Fruit fly (Drosophila melanogaster) whole organism, embryonic: Measurements from ENCODE around the gene nop5.

Experiments
- Atf3 ChIP-seq: fragments of 200-800 bp; sonication (Bioruptor generic); optimal IDR thresholded peaks from 3 replicates; lab custom pipeline; 2016; ENCODE audit warnings: missing biosample characterization, missing genetic modification characterization
- CG10209 ChIP-seq: fragments of 200-800 bp; sonication (Bioruptor generic); optimal IDR thresholded peaks from 3 replicates; lab custom pipeline; 2017; ENCODE audit warnings: missing biosample characterization, mild to moderate bottlenecking, missing genetic modification characterization, missing genetic modification reagents
- CG10321 ChIP-seq: fragments of 200-800 bp; sonication (Bioruptor generic); IDR thresholded peaks from 2 replicates; pipeline ENCODE4 v1.3.6; 2022; ENCODE audit warnings: missing biosample characterization, missing genetic modification characterization
- CG10431 ChIP-seq: fragments of 200-800 bp; sonication (Bioruptor generic); optimal IDR thresholded peaks from 3 replicates; lab custom pipeline; 2018; ENCODE audit warnings: missing biosample characterization, mild to moderate bottlenecking, missing genetic modification characterization
- CG11247 ChIP-seq: fragments of 200-800 bp; sonication (Bioruptor generic); IDR thresholded peaks from 2 replicates; pipeline ENCODE4 v1.3.6; 2022; ENCODE audit warnings: missing biosample characterization, missing genetic modification characterization
- CG1233 ChIP-seq: fragments of 200-800 bp; sonication (Bioruptor generic); optimal IDR thresholded peaks from 4 replicates; lab custom pipeline; 2018; ENCODE audit warnings: missing biosample characterization, mild to moderate bottlenecking, missing genetic modification characterization
- CG12769 ChIP-seq: fragments of 200-800 bp; sonication (Bioruptor generic); optimal IDR thresholded peaks from 2 replicates; lab custom pipeline; 2019; ENCODE audit warnings: missing biosample characterization, mild to moderate bottlenecking, missing genetic modification characterization, moderate library complexity
- CG13296 ChIP-seq: fragments of 200-800 bp; sonication (Bioruptor generic); optimal IDR thresholded peaks from 3 replicates; lab custom pipeline; 2018; ENCODE audit warnings: missing biosample characterization, mild to moderate bottlenecking, missing genetic modification characterization
- CG13894 ChIP-seq: fragments of 200-800 bp; sonication (Bioruptor generic); optimal IDR thresholded peaks from 3 replicates; lab custom pipeline; 2018; ENCODE audit warnings: missing biosample characterization, mild to moderate bottlenecking, missing genetic modification characterization, moderate library complexity
- CG15073 ChIP-seq: fragments of 200-800 bp; sonication (Bioruptor generic); optimal IDR thresholded peaks from 2 replicates; lab custom pipeline; 2016; ENCODE audit warnings: missing biosample characterization, missing genetic modification characterization
- CG15479 ChIP-seq: fragments of 200-800 bp; sonication (Bioruptor generic); optimal IDR thresholded peaks from 3 replicates; lab custom pipeline; 2019; ENCODE audit warnings: missing biosample characterization, mild to moderate bottlenecking, missing genetic modification characterization, moderate library complexity
- CG16813 ChIP-seq: fragments of 200-800 bp; sonication (Bioruptor generic); IDR thresholded peaks from 3 replicates; pipeline ENCODE4 v1.3.6; 2022; ENCODE audit warnings: missing biosample characterization, missing genetic modification characterization; ENCODE audit not compliant: partially characterized antibody
- CG17385 ChIP-seq: fragments of 200-800 bp; sonication (Bioruptor generic); optimal IDR thresholded peaks from 3 replicates; lab custom pipeline; 2018; ENCODE audit warnings: missing biosample characterization, mild to moderate bottlenecking, missing genetic modification characterization
- CG17568 ChIP-seq: fragments of 200-800 bp; sonication (Bioruptor generic); optimal IDR thresholded peaks from 2 replicates; lab custom pipeline; 2018; ENCODE audit warnings: missing biosample characterization, mild to moderate bottlenecking, missing genetic modification characterization, moderate library complexity
- CG17912 ChIP-seq: fragments of 200-800 bp; sonication (Bioruptor generic); optimal IDR thresholded peaks from 2 replicates; lab custom pipeline; 2018; ENCODE audit warnings: missing biosample characterization, mild to moderate bottlenecking, missing genetic modification characterization
- CG2120 ChIP-seq: fragments of 200-800 bp; sonication (Bioruptor generic); optimal IDR thresholded peaks from 3 replicates; lab custom pipeline; 2016; ENCODE audit warnings: missing biosample characterization, missing genetic modification characterization
- CG2875 ChIP-seq: fragments of 200-800 bp; sonication (Bioruptor generic); optimal IDR thresholded peaks from 2 replicates; lab custom pipeline; 2017; ENCODE audit warnings: missing biosample characterization, mild to moderate bottlenecking, missing genetic modification characterization, missing genetic modification reagents
- CG30020 ChIP-seq: fragments of 200-800 bp; optimal IDR thresholded peaks from 2 replicates; lab custom pipeline; 2019; ENCODE audit warnings: missing biosample characterization, mild to moderate bottlenecking, missing genetic modification characterization, moderate library complexity
- CG34376 ChIP-seq: fragments of 200-800 bp; sonication (Bioruptor generic); optimal IDR thresholded peaks from 2 replicates; lab custom pipeline; 2018; ENCODE audit warnings: missing biosample characterization, mild to moderate bottlenecking, missing genetic modification characterization
- CG8290 ChIP-seq, 3 experiments: fragments of 200-800 bp; sonication (Bioruptor generic); optimal IDR thresholded peaks; 2 replicates each; lab custom pipeline; 2016 to 2019; ENCODE audit warnings: missing biosample characterization in 3 of 3, missing genetic modification characterization in 3 of 3, mild to moderate bottlenecking in 2 of 3, moderate library complexity in 1 of 3
- CG8765 ChIP-seq: fragments of 200-800 bp; sonication (Bioruptor generic); IDR thresholded peaks from 2 replicates; pipeline ENCODE4 v1.3.6; 2022; ENCODE audit warnings: missing biosample characterization, missing genetic modification characterization
- CG9215 ChIP-seq: fragments of 200-800 bp; sonication (Bioruptor generic); IDR thresholded peaks from 2 replicates; pipeline ENCODE4 v1.3.6; 2022; ENCODE audit warnings: missing biosample characterization, missing genetic modification characterization
- Dek ChIP-seq: fragments of 200-800 bp; sonication (Bioruptor generic); optimal IDR thresholded peaks from 3 replicates; lab custom pipeline; 2019; ENCODE audit warnings: missing biosample characterization, mild to moderate bottlenecking, missing genetic modification characterization, moderate library complexity
- Doc3 ChIP-seq: fragments of 200-800 bp; sonication (Bioruptor generic); IDR thresholded peaks from 3 replicates; pipeline ENCODE4 v1.3.6; 2022; ENCODE audit warnings: missing biosample characterization, missing genetic modification characterization; ENCODE audit not compliant: partially characterized antibody
- Elba2 ChIP-seq: fragments of 200-800 bp; sonication (Bioruptor generic); optimal IDR thresholded peaks from 3 replicates; lab custom pipeline; 2016; ENCODE audit warnings: missing biosample characterization, missing genetic modification characterization
- HHEX ChIP-seq: fragments of 200-800 bp; sonication (Bioruptor generic); optimal IDR thresholded peaks from 3 replicates; lab custom pipeline; 2017; ENCODE audit warnings: missing biosample characterization, mild to moderate bottlenecking, missing genetic modification characterization, missing genetic modification reagents
- Hmr ChIP-seq: fragments of 200-800 bp; sonication (Bioruptor generic); optimal IDR thresholded peaks from 3 replicates; lab custom pipeline; 2017; ENCODE audit warnings: mild to moderate bottlenecking, missing biosample characterization, missing genetic modification reagents, missing genetic modification characterization
- Hr39 ChIP-seq: fragments of >200 bp; optimal IDR thresholded peaks from 2 replicates; lab custom pipeline; 2017
- MBD-R2 ChIP-seq: fragments of 200-800 bp; sonication (Bioruptor generic); IDR thresholded peaks from 2 replicates; pipeline ENCODE4 v1.3.6; 2022; ENCODE audit warnings: missing biosample characterization, missing genetic modification characterization
- NC2β ChIP-seq: fragments of 200-800 bp; sonication (Bioruptor generic); optimal IDR thresholded peaks from 2 replicates; lab custom pipeline; 2016; ENCODE audit warnings: missing biosample characterization, missing genetic modification characterization
- Nf-YB ChIP-seq: fragments of 200-800 bp; sonication (Bioruptor generic); optimal IDR thresholded peaks from 3 replicates; lab custom pipeline; 2019; ENCODE audit warnings: missing biosample characterization, mild to moderate bottlenecking, missing genetic modification characterization, moderate library complexity
- Nf-YC ChIP-seq: fragments of 200-800 bp; optimal IDR thresholded peaks from 3 replicates; lab custom pipeline; 2019; ENCODE audit warnings: missing biosample characterization, mild to moderate bottlenecking, missing genetic modification characterization, moderate library complexity
- NfI ChIP-seq: fragments of 200-800 bp; sonication (Bioruptor generic); optimal IDR thresholded peaks from 3 replicates; lab custom pipeline; 2018; ENCODE audit warnings: missing biosample characterization, mild to moderate bottlenecking, missing genetic modification characterization, moderate library complexity
- bbx ChIP-seq: fragments of 200-800 bp; sonication (Bioruptor generic); IDR thresholded peaks from 2 replicates; pipeline ENCODE4 v1.3.6; 2022; ENCODE audit warnings: missing biosample characterization, missing genetic modification characterization; ENCODE audit not compliant: partially characterized antibody
- br ChIP-seq: fragments of >200 bp; optimal IDR thresholded peaks from 2 replicates; lab custom pipeline; 2017
- btn ChIP-seq: fragments of 200-800 bp; sonication (Bioruptor generic); optimal IDR thresholded peaks from 2 replicates; lab custom pipeline; 2016; ENCODE audit warnings: missing biosample characterization, missing genetic modification characterization
- cato ChIP-seq: fragments of 200-800 bp; sonication (Bioruptor generic); optimal IDR thresholded peaks from 2 replicates; lab custom pipeline; 2016; ENCODE audit warnings: missing biosample characterization, missing genetic modification characterization, borderline replicate concordance
- chm ChIP-seq: fragments of 200-800 bp; sonication (Bioruptor generic); IDR thresholded peaks from 2 replicates; pipeline ENCODE4 v1.3.6; 2022; ENCODE audit warnings: missing biosample characterization, missing genetic modification characterization
- crp ChIP-seq, 2 experiments: fragments of 200-800 bp; sonication (Bioruptor generic); optimal IDR thresholded peaks; 2 replicates in 1 of 2; 3 replicates in 1 of 2; lab custom pipeline; 2017; ENCODE audit warnings: missing biosample characterization in 2 of 2, missing genetic modification characterization in 2 of 2, mild to moderate bottlenecking in 1 of 2, moderate library complexity in 1 of 2
- cwo ChIP-seq: fragments of 200-800 bp; sonication (Bioruptor generic); optimal IDR thresholded peaks from 3 replicates; lab custom pipeline; 2017; ENCODE audit warnings: missing biosample characterization, missing genetic modification characterization, mild to moderate bottlenecking, moderate library complexity, missing genetic modification reagents
- dm ChIP-seq: fragments of 200-800 bp; sonication (Bioruptor generic); optimal IDR thresholded peaks from 3 replicates; lab custom pipeline; 2016; ENCODE audit warnings: missing biosample characterization, missing genetic modification characterization
- dmrt11E ChIP-seq: fragments of 200-800 bp; sonication (Bioruptor generic); optimal IDR thresholded peaks from 3 replicates; lab custom pipeline; 2018; ENCODE audit warnings: missing biosample characterization, mild to moderate bottlenecking, missing genetic modification characterization, moderate library complexity
- prd ChIP-seq, 3 experiments: fragments of >200 bp in 2 of 3; fragments of 200-800 bp in 1 of 3; sonication (Bioruptor generic) in 1 of 3; optimal IDR thresholded peaks in 2 of 3; IDR thresholded peaks in 1 of 3; 2 replicates in 2 of 3; 3 replicates in 1 of 3; pipeline versions ENCODE4 v1.3.6 to Lab custom; 2017 to 2022; ENCODE audit warnings: missing biosample characterization in 1 of 3, missing genetic modification characterization in 1 of 3
- psq ChIP-seq: fragments of 200-800 bp; sonication (Bioruptor generic); optimal IDR thresholded peaks from 2 replicates; lab custom pipeline; 2017; ENCODE audit warnings: missing biosample characterization, missing genetic modification characterization
- rib ChIP-seq: fragments of 200-800 bp; sonication (Bioruptor generic); IDR thresholded peaks from 2 replicates; pipeline ENCODE4 v1.3.6; 2022; ENCODE audit warnings: missing biosample characterization, missing genetic modification characterization
- row ChIP-seq: fragments of 200-800 bp; sonication (Bioruptor generic); IDR thresholded peaks from 3 replicates; pipeline ENCODE4 v1.3.6; 2022; ENCODE audit warnings: missing biosample characterization, missing genetic modification characterization
- salm ChIP-seq: fragments of 200-800 bp; sonication (Bioruptor generic); optimal IDR thresholded peaks from 2 replicates; lab custom pipeline; 2018; ENCODE audit warnings: missing biosample characterization, mild to moderate bottlenecking, missing genetic modification characterization
- scrt ChIP-seq: fragments of 200-800 bp; sonication (Bioruptor generic); optimal IDR thresholded peaks from 2 replicates; lab custom pipeline; 2018; ENCODE audit warnings: missing biosample characterization, mild to moderate bottlenecking, missing genetic modification characterization, moderate library complexity
- unpg ChIP-seq: fragments of 200-800 bp; sonication (Bioruptor generic); optimal IDR thresholded peaks from 3 replicates; lab custom pipeline; 2018; ENCODE audit warnings: missing biosample characterization, mild to moderate bottlenecking, missing genetic modification characterization, moderate library complexity

The nop5 gene

DNA sequence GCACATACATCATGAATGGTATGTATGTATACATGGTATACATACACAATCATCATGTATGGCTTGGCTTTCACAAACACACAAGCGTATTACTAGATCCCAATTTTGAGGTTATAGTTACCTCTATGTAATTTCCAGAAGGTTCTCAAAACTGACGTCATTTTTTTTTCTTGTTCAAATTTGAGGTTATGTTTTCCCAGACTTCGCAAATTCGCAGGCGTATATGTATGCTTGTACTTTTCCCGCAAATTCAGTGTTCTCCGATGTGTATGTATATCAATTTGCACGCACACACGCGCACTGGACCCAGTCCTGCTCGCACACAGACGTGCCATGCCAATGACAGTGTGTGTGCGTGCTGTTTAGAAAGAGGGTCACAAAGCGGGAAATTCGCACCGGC is 47.8 kb upstream of the nop5 start (continued):
- TF ChIP-seq CG17912 (GFP tag; lab: Kevin White, UChicago), result no peak
- no peak for TF ChIP-seq crp (GFP tag; optimal IDR thresholded peaks at IDR 0.05; lab: Kevin White, UChicago)
- TF ChIP-seq CG8290 (GFP tag; optimal IDR thresholded peaks at IDR 0.05; lab: Kevin White, UChicago), result peak; percentile 99
- peak; percentile 30 to 87 for TF ChIP-seq CG8290 (tag; optimal IDR thresholded peaks at IDR 0.05; lab: Kevin White, UChicago)
- TF ChIP-seq CG15073 (GFP tag; lab: Kevin White, UChicago), result no peak
- no peak for TF ChIP-seq Doc3 (GFP tag; lab: Robert Waterston, UW)
- no peak for TF ChIP-seq CG12769 (tag; lab: Kevin White, UChicago)
- peak; percentile 9 for TF ChIP-seq CG13296 (GFP tag; lab: Kevin White, UChicago)
- no peak for TF ChIP-seq unpg (GFP tag; lab: Kevin White, UChicago)
- no peak for TF ChIP-seq CG2120
- TF ChIP-seq CG13894 (tag; lab: Kevin White, UChicago), result peak; percentile 63
- TF ChIP-seq dmrt11E (tag; lab: Kevin White, UChicago), result no peak
- peak; percentile 71 for TF ChIP-seq CG15479
- peak; percentile 100 for TF ChIP-seq CG10431
- no peak for TF ChIP-seq Dek (tag; lab: Kevin White, UChicago)
- TF ChIP-seq btn (GFP tag; lab: Kevin White, UChicago), result no peak
- peak; percentile 9 for TF ChIP-seq CG34376 (GFP tag; lab: Kevin White, UChicago)
- no peak for TF ChIP-seq CG17385 (GFP tag; lab: Kevin White, UChicago)
- no peak for TF ChIP-seq CG1233 (GFP tag; lab: Kevin White, UChicago)
- TF ChIP-seq CG11247 (GFP tag; lab: Robert Waterston, UW), result no peak
- TF ChIP-seq salm, result no peak
- TF ChIP-seq psq (GFP tag; lab: Kevin White, UChicago), result no peak
- no peak for TF ChIP-seq CG10209
- no peak for TF ChIP-seq CG9215 (GFP tag; lab: Robert Waterston, UW)
- no peak for TF ChIP-seq dm
- TF ChIP-seq cwo (GFP tag; lab: Kevin White, UChicago), result no peak
- TF ChIP-seq CG10321 (GFP tag; lab: Robert Waterston, UW), result no peak
- TF ChIP-seq row, result peak; percentile 20; the same call in 1 of the 3 replicates
- no peak for TF ChIP-seq CG16813 (GFP tag; lab: Robert Waterston, UW)
- no peak for TF ChIP-seq NfI (GFP tag; lab: Kevin White, UChicago)
- TF ChIP-seq prd (optimal IDR thresholded peaks at IDR 0.05; lab: Kevin White, UChicago), result no peak
- no peak for TF ChIP-seq prd (GFP tag; IDR thresholded peaks at IDR 0.05; lab: Robert Waterston, UW)
- TF ChIP-seq bbx, result no peak
- no peak for TF ChIP-seq Nf-YB
- no peak for TF ChIP-seq CG17568 (GFP tag; lab: Kevin White, UChicago)
- TF ChIP-seq Elba2 (GFP tag; lab: Kevin White, UChicago), result no peak
- no peak for TF ChIP-seq br
- TF ChIP-seq scrt, result no peak
- no peak for TF ChIP-seq Hmr (GFP tag; lab: Kevin White, UChicago)
- TF ChIP-seq CG8765 (GFP tag; lab: Robert Waterston, UW), result 0 out of 2 replicates have a peak, but pooled peaks have one; percentile 9
- TF ChIP-seq chm (GFP tag; lab: Robert Waterston, UW), result peak; percentile 40; the same call in 1 of the 2 replicates
- TF ChIP-seq NC2β, result no peak
- no peak for TF ChIP-seq CG2875 (GFP tag; lab: Kevin White, UChicago)
- peak; percentile 51 for TF ChIP-seq CG30020
- TF ChIP-seq HHEX, result no peak
- TF ChIP-seq Nf-YC (tag; lab: Kevin White, UChicago), result peak; percentile 9
- no peak for TF ChIP-seq Hr39 (lab: Kevin White, UChicago)
- no peak for TF ChIP-seq cato
- peak; percentile 31; the same call in 1 of the 2 replicates for TF ChIP-seq MBD-R2 (GFP tag; lab: Robert Waterston, UW)
- TF ChIP-seq Atf3 (GFP tag; lab: Kevin White, UChicago), result no peak
- TF ChIP-seq rib (GFP tag; lab: Robert Waterston, UW), result peak; percentile 29; the same call in 1 of the 2 replicates
